Worm (Caenorhabditis elegans) whole organism, mixed stage, embryonic: ENCODE results near the gene srx-46.

Experiments
- blmp-1 ChIP-seq: fragments of 150-350 bp; optimal IDR thresholded peaks from 2 replicates; lab custom pipeline; 2014; ENCODE audit warnings: missing biosample characterization, missing genetic modification characterization
- ceh-39 ChIP-seq: fragments of 150-350 bp; optimal IDR thresholded peaks from 2 replicates; lab custom pipeline; 2014; ENCODE audit warnings: missing biosample characterization, missing genetic modification characterization
- ham-2 ChIP-seq: fragments of 200-800 bp; sonication (Bioruptor generic); optimal IDR thresholded peaks from 2 replicates; lab custom pipeline; 2018; ENCODE audit warnings: mild to moderate bottlenecking, missing genetic modification characterization, missing compliant biosample characterization
- lsy-2 ChIP-seq: fragments of 150-350 bp; optimal IDR thresholded peaks from 2 replicates; lab custom pipeline; 2014; ENCODE audit warnings: missing biosample characterization, missing genetic modification characterization
- mep-1 ChIP-seq: fragments of 150-350 bp; optimal IDR thresholded peaks from 2 replicates; lab custom pipeline; 2017; ENCODE audit warnings: missing biosample characterization, missing genetic modification reagents, missing genetic modification characterization, inconsistent platforms
- nhr-2 ChIP-seq: fragments of 150-350 bp; optimal IDR thresholded peaks from 2 replicates; lab custom pipeline; 2014; ENCODE audit warnings: missing biosample characterization, missing genetic modification characterization
- nhr-28 ChIP-seq: fragments of 150-350 bp; optimal IDR thresholded peaks from 2 replicates; lab custom pipeline; 2014; ENCODE audit warnings: missing biosample characterization, missing genetic modification characterization
- pha-4 ChIP-seq: fragments of 150-350 bp; optimal IDR thresholded peaks from 2 replicates; lab custom pipeline; 2018; ENCODE audit warnings: missing biosample characterization, missing genetic modification reagents, missing genetic modification characterization
- snpc-4 ChIP-seq: fragments of 150-350 bp; optimal IDR thresholded peaks from 2 replicates; lab custom pipeline; 2014; ENCODE audit warnings: missing biosample characterization, missing genetic modification characterization
- unc-62 ChIP-seq: fragments of 150-350 bp; optimal IDR thresholded peaks from 2 replicates; lab custom pipeline; 2014; ENCODE audit warnings: missing biosample characterization, missing genetic modification reagents, missing genetic modification characterization
- ztf-11 ChIP-seq: fragments of 150-350 bp; optimal IDR thresholded peaks from 2 replicates; lab custom pipeline; 2014; ENCODE audit warnings: missing biosample characterization, missing genetic modification characterization

DNA sequence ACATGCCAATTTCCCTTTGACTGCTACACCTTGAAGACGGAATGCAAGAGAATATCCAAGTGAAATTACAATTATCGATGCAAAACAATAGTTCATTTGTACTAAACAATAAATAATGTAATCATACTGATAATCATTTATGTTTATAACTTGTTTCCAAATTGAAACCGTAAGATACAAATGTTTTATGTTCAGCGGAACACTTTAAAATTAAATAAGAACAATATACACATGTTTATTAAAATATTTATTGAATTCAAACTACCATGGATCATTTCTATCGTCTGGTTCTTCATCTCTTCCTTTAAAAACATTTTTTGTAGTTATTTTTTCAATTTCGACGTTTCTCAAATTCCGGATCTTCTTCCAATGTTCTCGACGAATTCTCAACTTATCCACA is 2.3 kb downstream of the srx-46 start, which contains the start of gene ttr-40:
- TF ChIP-seq ztf-11 (tag; lab: Kevin White, UChicago) (no peak), blmp-1 (no peak), snpc-4 (tag; lab: Kevin White, UChicago) (no peak), mep-1 (tag; lab: Kevin White, UChicago) (no peak), pha-4 (tag; lab: Kevin White, UChicago) (no peak), unc-62 (GFP tag; lab: Kevin White, UChicago) (no peak), nhr-2 (tag; lab: Kevin White, UChicago) (no peak), lsy-2 (tag; lab: Kevin White, UChicago) (no peak), ceh-39 (tag; lab: Kevin White, UChicago) (no peak), nhr-28 (no peak), ham-2 (GFP tag; lab: Kevin White, UChicago) (no peak)
